Worm (Caenorhabditis elegans) whole organism, midembryonic: Measurements from ENCODE around the gene vha-13.

Experiments used
- T22C8.4 ChIP-seq: fragments of 200-800 bp; sonication (Bioruptor generic); IDR thresholded peaks from 2 replicates; pipeline ENCODE4 v1.3.6; 2022; ENCODE audit warnings: missing genetic modification characterization, missing compliant biosample characterization
- cog-1 ChIP-seq: sonication (generic microtip); optimal IDR thresholded peaks from 2 replicates; lab custom pipeline; 2016; ENCODE audit warnings: missing genetic modification characterization, missing compliant biosample characterization
- flt-1 ChIP-seq: fragments of 200-800 bp; sonication (Bioruptor generic); IDR thresholded peaks from 2 replicates; pipeline ENCODE4 v1.3.6; 2022; ENCODE audit warnings: missing genetic modification characterization, missing compliant biosample characterization
- klf-2 ChIP-seq: fragments of 200-800 bp; sonication (Bioruptor generic); conservative IDR thresholded peaks from 2 replicates; pipeline ENCODE4 v1.3.6; 2022; ENCODE audit warnings: missing genetic modification reagents, missing genetic modification characterization, missing compliant biosample characterization
- med-1 ChIP-seq: sonication (generic microtip); optimal IDR thresholded peaks from 2 replicates; lab custom pipeline; 2017; ENCODE audit warnings: missing genetic modification characterization, mild to moderate bottlenecking, missing compliant biosample characterization, antibody characterized with exemption, missing genetic modification reagents; ENCODE audit not compliant: insufficient read depth
- ref-1 ChIP-seq: fragments of 200-800 bp; sonication (Bioruptor generic); conservative IDR thresholded peaks from 2 replicates; pipeline ENCODE4 v1.3.6; 2022; ENCODE audit warnings: missing genetic modification reagents, missing genetic modification characterization, missing compliant biosample characterization
- tab-1 ChIP-seq: fragments of 200-800 bp; sonication (Bioruptor generic); IDR thresholded peaks from 2 replicates; pipeline ENCODE4 v1.3.6; 2022; ENCODE audit warnings: missing genetic modification characterization, missing compliant biosample characterization
- ztf-23 ChIP-seq: fragments of 200-800 bp; sonication (Bioruptor generic); IDR thresholded peaks from 2 replicates; pipeline ENCODE4 v1.3.6; 2022; ENCODE audit warnings: missing genetic modification reagents, missing genetic modification characterization, missing compliant biosample characterization
- ztf-29 ChIP-seq: fragments of 200-800 bp; sonication (Bioruptor generic); IDR thresholded peaks from 2 replicates; pipeline ENCODE4 v1.3.6; 2022; ENCODE audit warnings: missing genetic modification reagents, missing genetic modification characterization, missing compliant biosample characterization

vha-13 gene

ce11 chrV:14361973-14362372 lies 10.5 kb downstream of the vha-13 start:
- TF ChIP-seq tab-1 (GFP tag; lab: Robert Waterston, UW) (no peak), med-1 (GFP tag; lab: Kevin White, UChicago) (no peak), ref-1 (GFP tag; lab: Robert Waterston, UW) (no peak), cog-1 (tag; lab: Kevin White, UChicago) (no peak), T22C8.4 (GFP tag; lab: Robert Waterston, UW) (no peak)

ce11 chrV:14364586-14365248 lies 13.2 kb downstream of the vha-13 start:
- TF ChIP-seq ref-1 (GFP tag; lab: Robert Waterston, UW) = no peak
- TF ChIP-seq ztf-29 = no peak
- TF ChIP-seq flt-1 = no peak
- no peak for TF ChIP-seq tab-1 (GFP tag; lab: Robert Waterston, UW)
- no peak for TF ChIP-seq cog-1 (tag; lab: Kevin White, UChicago)
- TF ChIP-seq klf-2 (GFP tag; lab: Robert Waterston, UW) = no peak
- TF ChIP-seq ztf-23 (GFP tag; lab: Robert Waterston, UW) = no peak
- TF ChIP-seq med-1 (GFP tag; lab: Kevin White, UChicago) = no peak
- TF ChIP-seq T22C8.4 (GFP tag; lab: Robert Waterston, UW) = no peak

- TF ChIP-seq ref-1 (GFP tag; lab: Robert Waterston, UW) = no peak
- TF ChIP-seq ztf-29 = no peak
- TF ChIP-seq med-1 (GFP tag; lab: Kevin White, UChicago) = no peak
- TF ChIP-seq tab-1 (GFP tag; lab: Robert Waterston, UW) = no peak
- TF ChIP-seq flt-1 = no peak
- TF ChIP-seq T22C8.4 (GFP tag; lab: Robert Waterston, UW) = no peak
- no peak for TF ChIP-seq ztf-23 (GFP tag; lab: Robert Waterston, UW)
- TF ChIP-seq cog-1 (tag; lab: Kevin White, UChicago) = no peak
- TF ChIP-seq klf-2 (GFP tag; lab: Robert Waterston, UW) = no peak
Measured at ce11 chrV:14366487-14366962, 15.0 kb downstream of the vha-13 start.

ce11 chrV:14368272-14369052 lies 17.0 kb downstream of the vha-13 start:
- TF ChIP-seq med-1 (GFP tag; lab: Kevin White, UChicago) = no peak
- no peak for TF ChIP-seq cog-1 (tag; lab: Kevin White, UChicago)

ce11 chrV:14369412-14369811 lies 17.9 kb downstream of the vha-13 start:
- TF ChIP-seq T22C8.4 (GFP tag; lab: Robert Waterston, UW) (no peak), cog-1 (tag; lab: Kevin White, UChicago) (no peak), flt-1 (no peak), med-1 (GFP tag; lab: Kevin White, UChicago) (no peak), ztf-23 (GFP tag; lab: Robert Waterston, UW) (no peak), tab-1 (GFP tag; lab: Robert Waterston, UW) (no peak)

ce11 chrV:14372774-14373173 lies 21.3 kb downstream of the vha-13 start, which contains the start of gene unc-39:
Gene unc-39, plus strand, starts transcription at chrV:14373074.
- no peak for TF ChIP-seq T22C8.4 (GFP tag; lab: Robert Waterston, UW)
- TF ChIP-seq flt-1 = no peak
- TF ChIP-seq med-1 (GFP tag; lab: Kevin White, UChicago) = no peak
- TF ChIP-seq cog-1 (tag; lab: Kevin White, UChicago) = no peak
- no peak for TF ChIP-seq klf-2 (GFP tag; lab: Robert Waterston, UW)
- TF ChIP-seq ztf-29 = no peak
- no peak for TF ChIP-seq tab-1 (GFP tag; lab: Robert Waterston, UW)
- no peak for TF ChIP-seq ztf-23 (GFP tag; lab: Robert Waterston, UW)
- TF ChIP-seq ref-1 (GFP tag; lab: Robert Waterston, UW) = no peak

- TF ChIP-seq ztf-29 (no peak), T22C8.4 (GFP tag; lab: Robert Waterston, UW) (no peak), tab-1 (GFP tag; lab: Robert Waterston, UW) (no peak), ztf-23 (GFP tag; lab: Robert Waterston, UW) (no peak), cog-1 (tag; lab: Kevin White, UChicago) (no peak), med-1 (GFP tag; lab: Kevin White, UChicago) (no peak), klf-2 (GFP tag; lab: Robert Waterston, UW) (no peak), flt-1 (no peak), ref-1 (GFP tag; lab: Robert Waterston, UW) (no peak)
Measured at ce11 chrV:14378052-14378451, 26.5 kb downstream of the vha-13 start.

ce11 chrV:14378986-14379385 lies 27.5 kb downstream of the vha-13 start, which contains the start of gene npr-43:
Gene npr-43, minus strand, starts transcription at chrV:14379086.
- TF ChIP-seq ztf-29 (no peak), tab-1 (GFP tag; lab: Robert Waterston, UW) (no peak), med-1 (GFP tag; lab: Kevin White, UChicago) (no peak), klf-2 (GFP tag; lab: Robert Waterston, UW) (no peak), cog-1 (tag; lab: Kevin White, UChicago) (no peak), ref-1 (GFP tag; lab: Robert Waterston, UW) (no peak), flt-1 (no peak), ztf-23 (GFP tag; lab: Robert Waterston, UW) (no peak), T22C8.4 (GFP tag; lab: Robert Waterston, UW) (no peak)

- no peak for TF ChIP-seq ztf-23 (GFP tag; lab: Robert Waterston, UW)
- no peak for TF ChIP-seq klf-2 (GFP tag; lab: Robert Waterston, UW)
Measured at ce11 chrV:14380242-14380641, 28.7 kb downstream of the vha-13 start.
